Fruit fly (Drosophila melanogaster) whole organism, embryonic: ENCODE results near the gene CG7509.

ENCODE experiments used
- Abd-B ChIP-seq: fragments of 200-800 bp; sonication (Bioruptor generic); optimal IDR thresholded peaks from 2 replicates; lab custom pipeline; 2018; ENCODE audit warnings: missing biosample characterization, mild to moderate bottlenecking, missing genetic modification characterization, moderate library complexity
- CG1024 ChIP-seq: fragments of 200-800 bp; sonication (Bioruptor generic); IDR thresholded peaks from 2 replicates; pipeline ENCODE4 v1.3.6; 2022; ENCODE audit warnings: missing biosample characterization, missing genetic modification characterization
- CG10543 ChIP-seq: fragments of 200-800 bp; sonication (Bioruptor generic); optimal IDR thresholded peaks from 3 replicates; lab custom pipeline; 2017; ENCODE audit warnings: missing biosample characterization, mild to moderate bottlenecking, missing genetic modification characterization, moderate library complexity
- CG11085 ChIP-seq: fragments of 200-800 bp; sonication (Bioruptor generic); IDR thresholded peaks from 2 replicates; pipeline ENCODE4 v1.3.6; 2022; ENCODE audit warnings: missing biosample characterization, missing genetic modification characterization
- CG11560 ChIP-seq: fragments of 200-800 bp; sonication (Bioruptor generic); IDR thresholded peaks from 3 replicates; pipeline ENCODE4 v1.3.6; 2022; ENCODE audit warnings: missing biosample characterization, missing genetic modification characterization
- CG12155 ChIP-seq: fragments of 200-800 bp; sonication (Bioruptor generic); optimal IDR thresholded peaks from 3 replicates; lab custom pipeline; 2016; ENCODE audit warnings: missing biosample characterization, missing genetic modification characterization
- CG12659 ChIP-seq: fragments of 200-800 bp; sonication (Bioruptor generic); optimal IDR thresholded peaks from 3 replicates; lab custom pipeline; 2017; ENCODE audit warnings: mild to moderate bottlenecking, missing biosample characterization, missing genetic modification reagents, missing genetic modification characterization
- CG15479 ChIP-seq: fragments of 200-800 bp; sonication (Bioruptor generic); optimal IDR thresholded peaks from 3 replicates; lab custom pipeline; 2019; ENCODE audit warnings: missing biosample characterization, mild to moderate bottlenecking, missing genetic modification characterization, moderate library complexity
- CG17359 ChIP-seq: fragments of 200-800 bp; sonication (Bioruptor generic); optimal IDR thresholded peaks from 3 replicates; lab custom pipeline; 2018; ENCODE audit warnings: missing biosample characterization, mild to moderate bottlenecking, missing genetic modification characterization, moderate library complexity
- CG17612 ChIP-seq: fragments of 200-800 bp; sonication (Bioruptor generic); IDR thresholded peaks from 2 replicates; pipeline ENCODE4 v1.3.6; 2022; ENCODE audit warnings: missing biosample characterization, missing genetic modification characterization
- CG17802 ChIP-seq: fragments of 200-800 bp; sonication (Bioruptor generic); optimal IDR thresholded peaks from 2 replicates; lab custom pipeline; 2018; ENCODE audit warnings: missing biosample characterization, mild to moderate bottlenecking, missing genetic modification characterization, moderate library complexity
- CG18599 ChIP-seq: fragments of 200-800 bp; sonication (Bioruptor generic); optimal IDR thresholded peaks from 3 replicates; lab custom pipeline; 2017; ENCODE audit warnings: missing biosample characterization, missing genetic modification characterization, mild to moderate bottlenecking, moderate library complexity, missing genetic modification reagents
- CG2199 ChIP-seq: fragments of 200-800 bp; sonication (Bioruptor generic); IDR thresholded peaks from 3 replicates; pipeline ENCODE4 v1.3.6; 2022; ENCODE audit warnings: missing biosample characterization, missing genetic modification characterization
- CG3163 ChIP-seq: fragments of 200-800 bp; sonication (Bioruptor generic); optimal IDR thresholded peaks from 3 replicates; lab custom pipeline; 2016; ENCODE audit warnings: missing biosample characterization, missing genetic modification characterization
- CG3407 ChIP-seq: fragments of 200-800 bp; sonication (Bioruptor generic); optimal IDR thresholded peaks from 2 replicates; lab custom pipeline; 2018; ENCODE audit warnings: missing biosample characterization, mild to moderate bottlenecking, missing genetic modification characterization
- CG3995 ChIP-seq: fragments of 200-800 bp; sonication (Bioruptor generic); optimal IDR thresholded peaks from 3 replicates; lab custom pipeline; 2016; ENCODE audit warnings: missing biosample characterization, missing genetic modification characterization
- CG4707 ChIP-seq: fragments of 200-800 bp; sonication (Bioruptor generic); optimal IDR thresholded peaks from 2 replicates; lab custom pipeline; 2018; ENCODE audit warnings: missing biosample characterization, mild to moderate bottlenecking, missing genetic modification characterization, moderate library complexity
- CG4820 ChIP-seq: fragments of 200-800 bp; sonication (Bioruptor generic); optimal IDR thresholded peaks from 3 replicates; lab custom pipeline; 2016; ENCODE audit warnings: missing biosample characterization, missing genetic modification characterization
- CG6765 ChIP-seq: fragments of 200-800 bp; sonication (Bioruptor generic); optimal IDR thresholded peaks from 3 replicates; lab custom pipeline; 2017; ENCODE audit warnings: missing biosample characterization, mild to moderate bottlenecking, missing genetic modification characterization
- CG6791 ChIP-seq: fragments of 200-800 bp; sonication (Bioruptor generic); IDR thresholded peaks from 3 replicates; pipeline ENCODE4 v1.3.6; 2022; ENCODE audit warnings: missing biosample characterization, missing genetic modification characterization; ENCODE audit not compliant: partially characterized antibody
- CG6854 ChIP-seq: fragments of 200-800 bp; sonication (Bioruptor generic); optimal IDR thresholded peaks from 3 replicates; lab custom pipeline; 2017; ENCODE audit warnings: missing biosample characterization, mild to moderate bottlenecking, missing genetic modification characterization
- CG8924 ChIP-seq: fragments of 200-800 bp; optimal IDR thresholded peaks from 3 replicates; lab custom pipeline; 2019; ENCODE audit warnings: missing biosample characterization, mild to moderate bottlenecking, missing genetic modification characterization, moderate library complexity
- CG9797 ChIP-seq: fragments of 200-800 bp; sonication (Bioruptor generic); optimal IDR thresholded peaks from 3 replicates; lab custom pipeline; 2018; ENCODE audit warnings: missing biosample characterization, mild to moderate bottlenecking, missing genetic modification characterization
- Dref ChIP-seq: fragments of 200-800 bp; sonication (Bioruptor generic); IDR thresholded peaks from 2 replicates; pipeline ENCODE4 v1.3.6; 2022; ENCODE audit warnings: missing biosample characterization, missing genetic modification characterization
- Gsc ChIP-seq: fragments of 200-800 bp; sonication (Bioruptor generic); IDR thresholded peaks from 2 replicates; pipeline ENCODE4 v1.3.6; 2022; ENCODE audit warnings: missing biosample characterization, missing genetic modification characterization
- Gug ChIP-seq: fragments of 200-800 bp; sonication (Bioruptor generic); IDR thresholded peaks from 4 replicates; pipeline ENCODE4 v1.3.6; 2022; ENCODE audit warnings: missing biosample characterization, missing genetic modification characterization
- HmgZ ChIP-seq: fragments of 200-800 bp; sonication (Bioruptor generic); optimal IDR thresholded peaks from 2 replicates; lab custom pipeline; 2018; ENCODE audit warnings: missing biosample characterization, mild to moderate bottlenecking, missing genetic modification characterization
- Mad ChIP-seq: fragments of 200-800 bp; sonication (Bioruptor generic); optimal IDR thresholded peaks from 2 replicates; lab custom pipeline; 2016; ENCODE audit warnings: missing biosample characterization, missing genetic modification characterization
- Opbp ChIP-seq: fragments of 200-800 bp; sonication (Bioruptor generic); IDR thresholded peaks from 3 replicates; pipeline ENCODE4 v1.3.6; 2022; ENCODE audit warnings: missing biosample characterization, missing genetic modification characterization; ENCODE audit not compliant: partially characterized antibody
- ash1 ChIP-seq: fragments of 200-800 bp; sonication (Bioruptor generic); optimal IDR thresholded peaks from 2 replicates; lab custom pipeline; 2018; ENCODE audit warnings: missing biosample characterization, mild to moderate bottlenecking, missing genetic modification characterization
- bbx ChIP-seq: fragments of 200-800 bp; sonication (Bioruptor generic); IDR thresholded peaks from 2 replicates; pipeline ENCODE4 v1.3.6; 2022; ENCODE audit warnings: missing biosample characterization, missing genetic modification characterization; ENCODE audit not compliant: partially characterized antibody
- ci ChIP-seq: fragments of 200-800 bp; sonication (Bioruptor generic); IDR thresholded peaks from 3 replicates; pipeline ENCODE4 v1.3.6; 2022; ENCODE audit warnings: missing biosample characterization, missing genetic modification characterization
- croc ChIP-seq: fragments of 200-800 bp; sonication (Bioruptor generic); conservative IDR thresholded peaks from 3 replicates; pipeline ENCODE4 v1.3.6; 2022; ENCODE audit warnings: missing biosample characterization, missing genetic modification characterization
- crol ChIP-seq: fragments of 200-800 bp; sonication (Bioruptor generic); IDR thresholded peaks from 2 replicates; pipeline ENCODE4 v1.3.6; 2022; ENCODE audit warnings: missing biosample characterization, missing genetic modification characterization
- dimm ChIP-seq: fragments of 200-800 bp; sonication (Bioruptor generic); IDR thresholded peaks from 2 replicates; pipeline ENCODE4 v1.3.6; 2022; ENCODE audit warnings: missing biosample characterization, missing genetic modification characterization
- esg ChIP-seq: fragments of 200-800 bp; sonication (Bioruptor generic); conservative IDR thresholded peaks from 2 replicates; pipeline ENCODE4 v1.3.6; 2022; ENCODE audit warnings: missing biosample characterization, missing genetic modification characterization
- eyg ChIP-seq: fragments of 200-800 bp; sonication (Bioruptor generic); optimal IDR thresholded peaks from 3 replicates; lab custom pipeline; 2016; ENCODE audit warnings: missing biosample characterization, missing genetic modification characterization
- ham ChIP-seq: fragments of 200-800 bp; sonication (Bioruptor generic); IDR thresholded peaks from 2 replicates; pipeline ENCODE4 v1.3.6; 2022; ENCODE audit warnings: missing biosample characterization, missing genetic modification characterization
- ken ChIP-seq: fragments of 200-800 bp; sonication (Bioruptor generic); IDR thresholded peaks from 3 replicates; pipeline ENCODE4 v1.3.6; 2022; ENCODE audit warnings: missing biosample characterization, missing genetic modification characterization
- knrl ChIP-seq: fragments of 200-800 bp; sonication (Bioruptor generic); IDR thresholded peaks from 3 replicates; pipeline ENCODE4 v1.3.6; 2022; ENCODE audit warnings: missing biosample characterization, missing genetic modification characterization; ENCODE audit not compliant: partially characterized antibody
- lilli ChIP-seq: fragments of 200-800 bp; sonication (Bioruptor generic); optimal IDR thresholded peaks from 3 replicates; lab custom pipeline; 2016; ENCODE audit warnings: missing biosample characterization, missing genetic modification characterization
- odd ChIP-seq: fragments of 200-800 bp; sonication (Bioruptor generic); optimal IDR thresholded peaks from 2 replicates; lab custom pipeline; 2017; ENCODE audit warnings: missing biosample characterization, mild to moderate bottlenecking, missing genetic modification characterization
- peb ChIP-seq: fragments of 200-800 bp; sonication (Bioruptor generic); IDR thresholded peaks from 2 replicates; pipeline ENCODE4 v1.3.6; 2022; ENCODE audit warnings: missing biosample characterization, missing genetic modification characterization
- rib ChIP-seq: fragments of 200-800 bp; sonication (Bioruptor generic); IDR thresholded peaks from 2 replicates; pipeline ENCODE4 v1.3.6; 2022; ENCODE audit warnings: missing biosample characterization, missing genetic modification characterization
- salm ChIP-seq: fragments of 200-800 bp; sonication (Bioruptor generic); optimal IDR thresholded peaks from 2 replicates; lab custom pipeline; 2018; ENCODE audit warnings: missing biosample characterization, mild to moderate bottlenecking, missing genetic modification characterization
- sr ChIP-seq: fragments of 200-800 bp; sonication (Bioruptor generic); IDR thresholded peaks from 3 replicates; pipeline ENCODE4 v1.3.6; 2022; ENCODE audit warnings: missing biosample characterization, missing genetic modification characterization
- sug ChIP-seq: fragments of 200-800 bp; optimal IDR thresholded peaks from 2 replicates; lab custom pipeline; 2019; ENCODE audit warnings: missing biosample characterization, mild to moderate bottlenecking, missing genetic modification characterization, moderate library complexity
- tx ChIP-seq: fragments of 200-800 bp; sonication (Bioruptor generic); optimal IDR thresholded peaks from 2 replicates; lab custom pipeline; 2016; ENCODE audit warnings: missing biosample characterization, missing genetic modification characterization
- unc-4 ChIP-seq: fragments of 200-800 bp; sonication (Bioruptor generic); IDR thresholded peaks from 2 replicates; pipeline ENCODE4 v1.3.6; 2022; ENCODE audit warnings: missing biosample characterization, missing genetic modification characterization; ENCODE audit not compliant: partially characterized antibody

CG7509 gene

DNA sequence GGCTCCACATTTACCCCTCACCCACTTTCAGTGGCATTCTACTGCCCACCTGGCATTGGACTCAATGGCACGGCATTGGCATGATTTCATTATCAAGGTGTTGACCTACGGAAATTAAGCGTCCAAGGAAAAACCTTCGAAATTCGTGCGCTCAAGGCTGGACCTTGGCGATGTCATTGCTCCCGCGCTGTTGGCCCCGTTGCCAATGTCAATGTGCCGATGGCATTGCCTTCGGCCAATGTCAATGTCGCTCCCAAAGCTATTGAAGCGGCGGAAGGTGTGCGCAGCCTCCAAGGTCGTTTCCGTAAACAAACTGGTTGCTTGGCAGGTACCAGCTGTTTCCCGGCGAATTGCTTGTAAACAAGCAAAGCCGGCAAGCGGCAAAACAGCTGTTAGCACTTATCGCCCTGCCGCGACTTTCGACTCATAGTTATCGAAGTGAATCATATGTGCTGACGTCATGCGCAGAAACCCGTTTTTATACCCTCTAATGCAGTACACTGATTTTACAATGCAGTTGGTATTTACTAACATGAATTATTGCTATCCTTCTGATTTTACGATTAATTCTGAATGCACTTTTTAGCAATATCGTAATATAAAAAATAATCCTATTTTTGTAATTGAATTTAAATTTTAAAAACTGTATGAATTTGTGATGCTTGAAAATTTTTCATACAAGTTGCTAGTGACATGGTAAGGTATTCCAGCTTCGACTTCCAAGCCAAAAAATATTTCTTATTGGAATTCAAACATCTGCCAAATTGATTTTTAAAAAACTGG, 19.5 kb upstream of the CG7509 start (continued):
- TF ChIP-seq Mad (GFP tag; lab: Kevin White, UChicago), result peak; percentile 93
- peak; percentile 72 for TF ChIP-seq unc-4 (GFP tag; lab: Robert Waterston, UW)
- peak; percentile 98 for TF ChIP-seq ci
- peak; percentile 14; the same call in 1 of the 3 replicates for TF ChIP-seq knrl (GFP tag; lab: Robert Waterston, UW)
- peak; percentile 85 for TF ChIP-seq eyg (GFP tag; lab: Kevin White, UChicago)
- peak; percentile 90 for TF ChIP-seq Gsc (GFP tag; lab: Robert Waterston, UW)
- peak; percentile 77; the same call in 1 of the 3 replicates for TF ChIP-seq sr (GFP tag; lab: Robert Waterston, UW)
- peak; percentile 96 for TF ChIP-seq esg (GFP tag; lab: Robert Waterston, UW)
- no peak for TF ChIP-seq odd (GFP tag; lab: Kevin White, UChicago)
- peak; percentile 92 for TF ChIP-seq peb (GFP tag; lab: Robert Waterston, UW)
- peak; percentile 51 for TF ChIP-seq CG17802 (tag; lab: Kevin White, UChicago)
- peak; percentile 94 for TF ChIP-seq CG17359
- TF ChIP-seq CG2199 (GFP tag; lab: Robert Waterston, UW), result peak; percentile 96
- TF ChIP-seq sug (tag; lab: Kevin White, UChicago), result peak; percentile 88
- TF ChIP-seq bbx, result peak; percentile 58; the same call in 1 of the 2 replicates
- peak; percentile 97 for TF ChIP-seq CG8924 (tag; lab: Kevin White, UChicago)
- TF ChIP-seq CG9797 (GFP tag; lab: Kevin White, UChicago), result peak; percentile 25
- TF ChIP-seq CG4820 (GFP tag; lab: Kevin White, UChicago), result peak; percentile 95
- TF ChIP-seq CG6791, result peak; percentile 48; the same call in 1 of the 3 replicates
- peak; percentile 88 for TF ChIP-seq salm (tag; lab: Kevin White, UChicago)
- peak; percentile 83 for TF ChIP-seq CG11560 (tag; lab: Robert Waterston, UW)
- TF ChIP-seq CG1024 (GFP tag; lab: Robert Waterston, UW), result peak; percentile 92
- TF ChIP-seq CG10543, result peak; percentile 90
- peak; percentile 52; the same call in 2 of the 3 replicates for TF ChIP-seq Opbp (GFP tag; lab: Robert Waterston, UW)
- TF ChIP-seq croc, result peak; percentile 92
- TF ChIP-seq CG6765 (GFP tag; lab: Kevin White, UChicago), result peak; percentile 93
- peak; percentile 25 for TF ChIP-seq CG15479 (GFP tag; lab: Kevin White, UChicago)
- TF ChIP-seq CG3407, result peak; percentile 89
- TF ChIP-seq CG17612, result peak; percentile 95
- TF ChIP-seq lilli (GFP tag; lab: Kevin White, UChicago), result peak; percentile 97
- peak; percentile 81 for TF ChIP-seq tx (GFP tag; lab: Kevin White, UChicago)
- TF ChIP-seq Abd-B (GFP tag; lab: Kevin White, UChicago), result peak; percentile 95
- peak; percentile 96 for TF ChIP-seq Gug (GFP tag; lab: Robert Waterston, UW)
- peak; percentile 95 for TF ChIP-seq rib (GFP tag; lab: Robert Waterston, UW)
- peak; percentile 4 for TF ChIP-seq ash1 (GFP tag; lab: Kevin White, UChicago)
- peak; percentile 87 for TF ChIP-seq dimm (GFP tag; lab: Robert Waterston, UW)
- peak; percentile 97 for TF ChIP-seq CG12659
- TF ChIP-seq CG4707, result peak; percentile 75
- peak; percentile 46 for TF ChIP-seq crol (GFP tag; lab: Robert Waterston, UW)
- peak; percentile 96 for TF ChIP-seq CG18599
- TF ChIP-seq CG3995 (GFP tag; lab: Kevin White, UChicago), result no peak
- TF ChIP-seq HmgZ (tag; lab: Kevin White, UChicago), result peak; percentile 95
- peak; percentile 69 for TF ChIP-seq CG3163 (GFP tag; lab: Kevin White, UChicago)
- peak; percentile 93 for TF ChIP-seq CG11085 (GFP tag; lab: Robert Waterston, UW)
- peak; percentile 92 for TF ChIP-seq CG6854 (GFP tag; lab: Kevin White, UChicago)
- TF ChIP-seq Dref (GFP tag; lab: Robert Waterston, UW), result peak; percentile 63
- TF ChIP-seq CG12155 (GFP tag; lab: Kevin White, UChicago), result no peak
- peak; percentile 81 for TF ChIP-seq ham (GFP tag; lab: Robert Waterston, UW)
- TF ChIP-seq ken (GFP tag; lab: Robert Waterston, UW), result peak; percentile 91
